Fruit fly (Drosophila melanogaster) whole organism, wandering third instar larva: Measurements from ENCODE around the gene Elo68beta.

Experiments
- Abd-B ChIP-seq: fragments of >200 bp; optimal IDR thresholded peaks from 2 replicates; lab custom pipeline; 2017; ENCODE audit warnings: missing biosample characterization, missing genetic modification characterization
- CG32264 ChIP-seq: fragments of 200-800 bp; sonication (Bioruptor generic); optimal IDR thresholded peaks from 2 replicates; lab custom pipeline; 2016; ENCODE audit warnings: missing biosample characterization, missing genetic modification characterization
- CG9705 ChIP-seq: fragments of 200-800 bp; sonication (Bioruptor generic); optimal IDR thresholded peaks from 2 replicates; lab custom pipeline; 2018; ENCODE audit warnings: missing biosample characterization, mild to moderate bottlenecking, missing genetic modification characterization
- CrebA ChIP-seq: fragments of 200-800 bp; sonication (Bioruptor generic); optimal IDR thresholded peaks from 2 replicates; lab custom pipeline; 2016; ENCODE audit warnings: missing biosample characterization, mild to moderate bottlenecking, missing genetic modification characterization, borderline replicate concordance
- Dfd ChIP-seq: fragments of >200 bp; optimal IDR thresholded peaks from 2 replicates; lab custom pipeline; 2017; ENCODE audit warnings: missing biosample characterization, missing genetic modification characterization
- Dif ChIP-seq: fragments of 200-275, 200-300 bp; sonication (Bioruptor generic); optimal IDR thresholded peaks from 2 replicates; lab custom pipeline; 2018; ENCODE audit warnings: missing biosample characterization, missing genetic modification characterization; ENCODE audit not compliant: partially characterized antibody
- GATAd ChIP-seq: sonication (Bioruptor generic); optimal IDR thresholded peaks from 2 replicates; lab custom pipeline; 2016; ENCODE audit warnings: missing biosample characterization, missing genetic modification characterization
- HLH106 ChIP-seq: fragments of 200-800 bp; optimal IDR thresholded peaks from 3 replicates; lab custom pipeline; 2019; ENCODE audit warnings: missing biosample characterization, mild to moderate bottlenecking, missing genetic modification characterization, moderate library complexity
- Hnf4 ChIP-seq: fragments of 200-800 bp; sonication (Bioruptor generic); optimal IDR thresholded peaks from 2 replicates; lab custom pipeline; 2016; ENCODE audit warnings: missing biosample characterization, mild to moderate bottlenecking, missing genetic modification characterization
- Hr78 ChIP-seq: fragments of >200 bp; optimal IDR thresholded peaks from 2 replicates; lab custom pipeline; 2017; ENCODE audit warnings: missing biosample characterization, missing genetic modification characterization
- Hr83 ChIP-seq: fragments of 200-300 bp; sonication (Bioruptor generic); optimal IDR thresholded peaks from 2 replicates; lab custom pipeline; 2016; ENCODE audit warnings: missing biosample characterization, mild to moderate bottlenecking, missing genetic modification characterization, moderate library complexity; ENCODE audit not compliant: poor library complexity, severe bottlenecking
- Jra ChIP-seq: sonication (Bioruptor generic); optimal IDR thresholded peaks from 2 replicates; lab custom pipeline; 2016; ENCODE audit warnings: missing biosample characterization, missing genetic modification characterization
- Mio ChIP-seq: sonication (Bioruptor generic); optimal IDR thresholded peaks from 2 replicates; lab custom pipeline; 2016; ENCODE audit warnings: missing biosample characterization, missing genetic modification characterization
- Myc ChIP-seq: fragments of >200 bp; optimal IDR thresholded peaks from 2 replicates; lab custom pipeline; 2017
- N ChIP-seq: fragments of >200 bp; optimal IDR thresholded peaks from 2 replicates; lab custom pipeline; 2018; ENCODE audit warnings: missing biosample characterization, missing external identifiers, missing genetic modification characterization
- OdsH ChIP-seq: fragments of 200-800 bp; sonication (Bioruptor generic); optimal IDR thresholded peaks from 2 replicates; lab custom pipeline; 2016; ENCODE audit warnings: missing biosample characterization, mild to moderate bottlenecking, missing genetic modification characterization
- Rel ChIP-seq, 2 experiments: fragments of 200-800 bp; sonication (Bioruptor generic) in 1 of 2; optimal IDR thresholded peaks; 2 replicates in 1 of 2; 3 replicates in 1 of 2; lab custom pipeline; 2016 to 2019; ENCODE audit warnings: mild to moderate bottlenecking in 2 of 2, missing biosample characterization in 2 of 2, missing genetic modification characterization in 2 of 2, moderate library complexity in 1 of 2
- Sp1 ChIP-seq: fragments of 200-800 bp; sonication (Bioruptor generic); optimal IDR thresholded peaks from 3 replicates; lab custom pipeline; 2019; ENCODE audit warnings: missing biosample characterization, mild to moderate bottlenecking, missing genetic modification characterization, moderate library complexity
- Vsx2 ChIP-seq: fragments of 200-300, 225-300 bp; sonication (Bioruptor generic); optimal IDR thresholded peaks from 2 replicates; lab custom pipeline; 2018; ENCODE audit warnings: missing biosample characterization, missing genetic modification characterization; ENCODE audit not compliant: partially characterized antibody
- br ChIP-seq: fragments of 200-800 bp; sonication (Bioruptor generic); optimal IDR thresholded peaks from 2 replicates; lab custom pipeline; 2016; ENCODE audit warnings: missing biosample characterization, missing genetic modification characterization
- brk ChIP-seq: fragments of 200-800 bp; sonication (Bioruptor generic); optimal IDR thresholded peaks from 2 replicates; lab custom pipeline; 2016; ENCODE audit warnings: missing biosample characterization, mild to moderate bottlenecking, missing genetic modification characterization
- dl ChIP-seq, 2 experiments: fragments of 175-275, 200-275 bp in 1 of 2; fragments of 200-275 bp in 1 of 2; sonication (Bioruptor generic); optimal IDR thresholded peaks; lab custom pipeline; 2018; ENCODE audit warnings: mild to moderate bottlenecking in 2 of 2, missing biosample characterization in 2 of 2, missing genetic modification characterization in 2 of 2, moderate library complexity in 2 of 2; ENCODE audit not compliant: partially characterized antibody in 2 of 2, insufficient read depth in 1 of 2
- dmrt93B ChIP-seq: fragments of 200-800 bp; sonication (Bioruptor generic); optimal IDR thresholded peaks from 2 replicates; lab custom pipeline; 2018; ENCODE audit warnings: missing biosample characterization, mild to moderate bottlenecking, missing genetic modification characterization
- dsf ChIP-seq: sonication (Bioruptor generic); optimal IDR thresholded peaks from 2 replicates; lab custom pipeline; 2016; ENCODE audit warnings: missing biosample characterization, missing genetic modification characterization, borderline replicate concordance
- ey ChIP-seq: fragments of 200-800 bp; sonication (Bioruptor generic); optimal IDR thresholded peaks from 2 replicates; lab custom pipeline; 2016; ENCODE audit warnings: missing biosample characterization, missing genetic modification characterization
- foxo ChIP-seq, 2 experiments: fragments of 200-800 bp; sonication (Bioruptor generic); optimal IDR thresholded peaks; 2 replicates in 1 of 2; 3 replicates in 1 of 2; lab custom pipeline; 2016 to 2017; ENCODE audit warnings: missing biosample characterization in 2 of 2, missing genetic modification characterization in 2 of 2
- fru ChIP-seq: fragments of 200-800 bp; sonication (Bioruptor generic); optimal IDR thresholded peaks from 3 replicates; lab custom pipeline; 2016; ENCODE audit warnings: missing biosample characterization, mild to moderate bottlenecking, missing genetic modification characterization
- h ChIP-seq: fragments of 200-800 bp; sonication (Bioruptor generic); optimal IDR thresholded peaks from 3 replicates; lab custom pipeline; 2016; ENCODE audit warnings: missing biosample characterization, mild to moderate bottlenecking, missing genetic modification characterization
- jim ChIP-seq: fragments of 175-275, 200-325 bp; sonication (Bioruptor generic); optimal IDR thresholded peaks from 2 replicates; lab custom pipeline; 2016; ENCODE audit warnings: missing biosample characterization, mild to moderate bottlenecking, missing genetic modification characterization
- lola ChIP-seq: fragments of >200 bp; optimal IDR thresholded peaks from 2 replicates; lab custom pipeline; 2017; ENCODE audit warnings: missing biosample characterization, missing genetic modification characterization
- pan ChIP-seq: fragments of >200 bp; optimal IDR thresholded peaks from 2 replicates; lab custom pipeline; 2017
- psq ChIP-seq: fragments of 200-800 bp; sonication (Bioruptor generic); optimal IDR thresholded peaks from 3 replicates; lab custom pipeline; 2017; ENCODE audit warnings: missing biosample characterization, mild to moderate bottlenecking, missing genetic modification characterization, moderate library complexity
- rgr ChIP-seq: fragments of 200-800 bp; sonication (Bioruptor generic); optimal IDR thresholded peaks from 3 replicates; lab custom pipeline; 2016; ENCODE audit warnings: missing biosample characterization, mild to moderate bottlenecking, missing genetic modification characterization
- sage ChIP-seq: fragments of 200-800 bp; sonication (Bioruptor generic); optimal IDR thresholded peaks from 2 replicates; lab custom pipeline; 2016; ENCODE audit warnings: missing biosample characterization, mild to moderate bottlenecking, missing genetic modification characterization
- sv ChIP-seq: fragments of 200-800 bp; sonication (Bioruptor generic); optimal IDR thresholded peaks from 3 replicates; lab custom pipeline; 2016; ENCODE audit warnings: missing biosample characterization, missing genetic modification characterization
- tai ChIP-seq: sonication (Bioruptor generic); optimal IDR thresholded peaks from 2 replicates; lab custom pipeline; 2016; ENCODE audit warnings: missing biosample characterization, missing genetic modification characterization
- usp ChIP-seq: fragments of >200 bp; optimal IDR thresholded peaks from 2 replicates; lab custom pipeline; 2017; ENCODE audit warnings: missing biosample characterization, missing genetic modification characterization
- woc ChIP-seq: sonication (Bioruptor generic); optimal IDR thresholded peaks from 2 replicates; lab custom pipeline; 2016; ENCODE audit warnings: missing biosample characterization, mild to moderate bottlenecking, missing genetic modification characterization

Gene Elo68beta

DNA sequence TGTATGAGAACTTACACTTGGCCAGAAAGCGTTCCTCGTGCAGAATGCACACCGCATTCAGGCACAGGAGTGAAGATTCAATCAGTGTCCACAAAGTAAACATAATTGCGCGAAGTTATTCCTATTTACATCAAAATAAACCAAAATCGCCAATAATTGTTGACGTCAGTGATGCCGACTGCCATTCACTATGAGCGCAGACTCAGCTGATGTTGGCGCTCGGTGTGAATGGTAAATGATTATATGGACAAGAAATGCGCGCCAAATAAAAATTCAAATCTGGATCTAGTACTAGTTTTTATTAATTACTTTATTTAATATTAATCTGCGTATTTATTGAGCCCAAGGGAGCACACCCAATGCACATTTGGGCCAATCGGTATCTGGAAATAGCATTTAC is 39.1 kb downstream of the Elo68beta start, which contains the start of gene CG32069:
Gene CG32069 (minus strand): TSS at position 174 of the 400 bp plus-strand sequence.
- TF ChIP-seq Jra (GFP tag; lab: Kevin White, UChicago) (no peak), lola (GFP tag; lab: Kevin White, UChicago) (no peak), woc (no peak), ey (GFP tag; lab: Kevin White, UChicago) (no peak), dl (GFP tag; optimal IDR thresholded peaks at IDR 0.05; lab: Kevin White, UChicago; ENCODE audit: insufficient read depth in 1 of 2, partially characterized antibody in 2 of 2) (no peak), Mio (GFP tag; lab: Kevin White, UChicago) (no peak), CG32264 (GFP tag; lab: Kevin White, UChicago) (no peak), brk (GFP tag; lab: Kevin White, UChicago) (no peak), Rel (GFP tag; optimal IDR thresholded peaks at IDR 0.05; lab: Kevin White, UChicago) (no peak), Rel (tag; optimal IDR thresholded peaks at IDR 0.05; lab: Kevin White, UChicago) (no peak), fru (no peak), foxo (GFP tag; optimal IDR thresholded peaks at IDR 0.05; lab: Kevin White, UChicago) (no peak), pan (lab: Kevin White, UChicago) (no peak), Vsx2 (GFP tag; lab: Kevin White, UChicago) (no peak), usp (GFP tag; lab: Kevin White, UChicago) (no peak), OdsH (no peak), CG9705 (no peak)

DNA sequence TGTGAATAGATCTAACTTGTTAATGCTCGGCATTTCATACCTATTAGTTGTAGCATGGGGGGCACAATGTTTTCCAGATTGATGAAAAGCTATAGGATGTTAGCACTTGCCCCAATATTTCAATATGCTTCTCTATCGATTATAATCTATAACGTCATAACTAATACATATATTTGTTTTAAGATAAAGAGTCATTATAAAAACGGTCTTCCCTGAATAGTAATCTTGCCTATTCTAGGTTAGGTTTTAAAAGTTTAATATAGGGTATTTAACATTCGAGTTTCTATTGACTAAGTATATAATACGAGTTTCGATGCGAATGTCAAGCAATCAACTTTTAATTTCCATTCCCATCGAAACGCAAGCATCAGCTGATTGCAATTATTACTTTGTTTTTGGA is 40.3 kb downstream of the Elo68beta start, which contains the start of the genes CG6321 and Blos2:
Gene CG6321 (minus strand): TSS at position 25 of the 400 bp plus-strand sequence.
Gene Blos2 (plus strand): TSS at position 372 of the 400 bp plus-strand sequence.
- TF ChIP-seq dsf (GFP tag; lab: Kevin White, UChicago) = no peak
- peak; percentile 84 for TF ChIP-seq h (GFP tag; lab: Kevin White, UChicago)
- TF ChIP-seq N (GFP tag; lab: Kevin White, UChicago) = no peak
- TF ChIP-seq CG32264 (GFP tag; lab: Kevin White, UChicago) = peak; percentile 18
- TF ChIP-seq HLH106 (tag; lab: Kevin White, UChicago) = peak; percentile 74
- TF ChIP-seq Dfd (GFP tag; lab: Kevin White, UChicago) = no peak
- peak; percentile 77 for TF ChIP-seq fru
- TF ChIP-seq Dif (GFP tag; lab: Kevin White, UChicago) = no peak
- no peak for TF ChIP-seq Myc
- TF ChIP-seq dmrt93B (GFP tag; lab: Kevin White, UChicago) = no peak
- peak; percentile 77 for TF ChIP-seq Sp1 (GFP tag; lab: Kevin White, UChicago)
- TF ChIP-seq sage (GFP tag; lab: Kevin White, UChicago) = peak; percentile 31
- TF ChIP-seq brk (GFP tag; lab: Kevin White, UChicago) = no peak
- no peak for TF ChIP-seq Hr78 (GFP tag; lab: Kevin White, UChicago)
- TF ChIP-seq Jra (GFP tag; lab: Kevin White, UChicago) = peak; percentile 37
- TF ChIP-seq foxo (GFP tag; optimal IDR thresholded peaks at IDR 0.05; lab: Kevin White, UChicago) = peak in 1 of 2 experiments; percentile 82
- no peak for TF ChIP-seq CrebA
- peak; percentile 63 for TF ChIP-seq br
- TF ChIP-seq Hr83 = no peak
- TF ChIP-seq pan (lab: Kevin White, UChicago) = no peak
- no peak for TF ChIP-seq dl (GFP tag; optimal IDR thresholded peaks at IDR 0.05; lab: Kevin White, UChicago; ENCODE audit: insufficient read depth in 1 of 2, partially characterized antibody in 2 of 2)
- peak; percentile 59 for TF ChIP-seq Hnf4 (GFP tag; lab: Kevin White, UChicago)
- peak; percentile 78 for TF ChIP-seq rgr
- peak; percentile 66 for TF ChIP-seq ey (GFP tag; lab: Kevin White, UChicago)
- TF ChIP-seq jim (GFP tag; lab: Kevin White, UChicago) = no peak
- TF ChIP-seq GATAd (GFP tag; lab: Kevin White, UChicago) = no peak
- no peak for TF ChIP-seq Abd-B (GFP tag; lab: Kevin White, UChicago)
- no peak for TF ChIP-seq Rel (GFP tag; optimal IDR thresholded peaks at IDR 0.05; lab: Kevin White, UChicago)
- TF ChIP-seq Rel (tag; optimal IDR thresholded peaks at IDR 0.05; lab: Kevin White, UChicago) = peak; percentile 23
- peak; percentile 23 for TF ChIP-seq sv (GFP tag; lab: Kevin White, UChicago)
- peak; percentile 29 for TF ChIP-seq CG9705
- TF ChIP-seq Mio (GFP tag; lab: Kevin White, UChicago) = no peak
- TF ChIP-seq Vsx2 (GFP tag; lab: Kevin White, UChicago) = no peak
- TF ChIP-seq lola (GFP tag; lab: Kevin White, UChicago) = no peak
- no peak for TF ChIP-seq tai (GFP tag; lab: Kevin White, UChicago)
- TF ChIP-seq psq (GFP tag; lab: Kevin White, UChicago) = peak; percentile 50
- peak; percentile 80 for TF ChIP-seq woc
- peak; percentile 72 for TF ChIP-seq OdsH
- no peak for TF ChIP-seq usp (GFP tag; lab: Kevin White, UChicago)
